Fruit fly (Drosophila melanogaster) S2 (cell line): ENCODE data around the gene CG10866.

Source experiments
- CG8478 ChIP-seq: fragments of >200 bp; optimal IDR thresholded peaks from 2 replicates; lab custom pipeline; 2018
- CTCF ChIP-seq, 2 experiments: fragments of >200 bp; optimal IDR thresholded peaks; 2 replicates each; lab custom pipeline; 2018

DNA sequence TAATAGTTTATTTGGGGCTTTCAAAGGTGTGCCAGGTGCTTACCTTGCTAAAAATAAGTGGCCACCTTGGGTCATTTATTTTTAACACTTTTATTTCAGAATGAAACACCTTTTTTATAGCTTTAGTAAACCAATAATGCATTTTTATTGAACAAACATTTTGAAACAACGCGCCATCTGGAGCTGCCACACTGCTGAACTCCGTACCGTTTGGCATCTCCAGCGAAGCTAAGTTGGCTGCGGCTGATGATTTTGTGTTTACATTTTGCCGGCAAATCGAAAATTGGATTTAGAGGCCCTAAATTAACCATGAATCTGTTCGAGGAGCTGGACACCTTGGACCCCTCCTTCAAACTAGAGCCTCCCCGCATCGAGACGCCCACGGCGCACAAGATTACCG lies 32.7 kb downstream of the CG10866 start, which contains the start of gene ida:
- no peak for TF ChIP-seq CG8478 (lab: Kevin White, UChicago)
- TF ChIP-seq CTCF (optimal IDR thresholded peaks at IDR 0.05; lab: Kevin White, UChicago): peak in 1 of 2 experiments; percentile 27
